Worm (Caenorhabditis elegans) whole organism, L3 larva: ENCODE results near the gene C24F3.2.

Experiments
- aly-2 ChIP-seq: fragments of 150-350 bp; optimal IDR thresholded peaks from 2 replicates; lab custom pipeline; 2014; ENCODE audit warnings: missing biosample characterization, missing genetic modification characterization
- daf-12 ChIP-seq: fragments of 150-350 bp; optimal IDR thresholded peaks from 2 replicates; lab custom pipeline; 2014; ENCODE audit warnings: missing biosample characterization, missing genetic modification reagents, missing genetic modification characterization
- egl-27 ChIP-seq: sonication (generic microtip); optimal IDR thresholded peaks from 4 replicates; lab custom pipeline; 2017; ENCODE audit warnings: missing biosample characterization, missing genetic modification reagents, missing genetic modification characterization
- elt-3 ChIP-seq, 3 experiments: fragments of 150-350 bp in 1 of 3; sonication (generic microtip) in 2 of 3; optimal IDR thresholded peaks; 2 replicates in 2 of 3; 4 replicates in 1 of 3; lab custom pipeline; 2014 to 2017; ENCODE audit warnings: missing biosample characterization in 3 of 3, missing genetic modification characterization in 3 of 3
- lin-15B ChIP-seq: fragments of 150-350 bp; optimal IDR thresholded peaks from 2 replicates; lab custom pipeline; 2014; ENCODE audit warnings: missing biosample characterization, missing genetic modification characterization
- lin-39 ChIP-seq: fragments of 150-350 bp; optimal IDR thresholded peaks from 2 replicates; lab custom pipeline; 2018; ENCODE audit warnings: missing biosample characterization, missing genetic modification reagents, missing genetic modification characterization
- nhr-11 ChIP-seq: fragments of 150-350 bp; optimal IDR thresholded peaks from 2 replicates; lab custom pipeline; 2014; ENCODE audit warnings: missing biosample characterization, missing genetic modification characterization
- nhr-237 ChIP-seq: fragments of 150-350 bp; optimal IDR thresholded peaks from 2 replicates; lab custom pipeline; 2014; ENCODE audit warnings: missing biosample characterization, missing genetic modification characterization
- nhr-25 ChIP-seq: sonication (generic microtip); optimal IDR thresholded peaks from 2 replicates; lab custom pipeline; 2017; ENCODE audit warnings: missing biosample characterization, missing genetic modification characterization
- nhr-76 ChIP-seq: fragments of 150-350 bp; sonication (generic microtip); optimal IDR thresholded peaks from 5 replicates; lab custom pipeline; 2014; ENCODE audit warnings: missing biosample characterization, missing genetic modification characterization
- nhr-77 ChIP-seq: fragments of 150-350 bp; optimal IDR thresholded peaks from 2 replicates; lab custom pipeline; 2014; ENCODE audit warnings: missing biosample characterization, missing genetic modification characterization
- unc-62 ChIP-seq: fragments of 150-350 bp; sonication (generic microtip); optimal IDR thresholded peaks from 4 replicates; lab custom pipeline; 2014; ENCODE audit warnings: missing biosample characterization, missing genetic modification reagents, missing genetic modification characterization
- zag-1 ChIP-seq: fragments of 150-350 bp; optimal IDR thresholded peaks from 2 replicates; lab custom pipeline; 2014; ENCODE audit warnings: missing biosample characterization, missing genetic modification characterization
- ztf-4 ChIP-seq: fragments of 150-350 bp; optimal IDR thresholded peaks from 2 replicates; lab custom pipeline; 2014; ENCODE audit warnings: missing biosample characterization, missing genetic modification characterization

DNA sequence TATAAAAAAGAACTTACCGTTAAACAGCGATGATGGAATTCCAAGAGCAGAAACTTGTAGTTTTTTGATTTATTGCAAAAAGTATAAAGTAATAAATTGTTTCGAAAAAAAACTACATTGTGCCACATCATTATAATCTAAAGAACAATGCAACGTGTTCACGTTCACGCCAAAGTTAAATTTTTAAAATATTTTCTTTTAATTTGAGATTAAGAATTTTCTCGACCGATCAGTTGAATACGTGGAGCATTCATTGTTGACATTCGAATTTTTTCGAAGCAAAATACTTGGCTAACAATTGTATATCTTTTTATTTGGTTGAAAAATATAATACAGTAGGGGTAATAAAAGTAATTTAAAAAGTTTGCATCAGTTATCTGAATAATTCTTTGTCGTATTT is 8.6 kb downstream of the C24F3.2 start, which contains the start of gene F01G10.5:
- TF ChIP-seq elt-3 (tag; optimal IDR thresholded peaks at IDR 0.05; lab: Kevin White, UChicago), result no peak
- no peak for TF ChIP-seq nhr-11 (tag; lab: Kevin White, UChicago)
- TF ChIP-seq lin-15B (tag; lab: Kevin White, UChicago), result no peak
- TF ChIP-seq nhr-237, result no peak
- TF ChIP-seq egl-27 (tag; lab: Kevin White, UChicago), result no peak
- no peak for TF ChIP-seq nhr-76 (tag; lab: Kevin White, UChicago)
- TF ChIP-seq nhr-25 (tag; lab: Kevin White, UChicago), result no peak
- no peak for TF ChIP-seq nhr-77 (tag; lab: Kevin White, UChicago)
- TF ChIP-seq zag-1 (tag; lab: Kevin White, UChicago), result no peak
- TF ChIP-seq unc-62 (GFP tag; lab: Kevin White, UChicago), result no peak
- no peak for TF ChIP-seq aly-2 (tag; lab: Kevin White, UChicago)
- TF ChIP-seq daf-12, result no peak
- no peak for TF ChIP-seq lin-39 (tag; lab: Kevin White, UChicago)
- TF ChIP-seq ztf-4 (tag; lab: Kevin White, UChicago), result no peak
